Worm (Caenorhabditis elegans) whole organism, late embryonic: ENCODE measurements around the gene T18D3.6.

Source experiments
- K02D7.2 ChIP-seq: sonication (generic microtip); optimal IDR thresholded peaks from 2 replicates; lab custom pipeline; 2017; ENCODE audit warnings: mild to moderate bottlenecking, missing genetic modification characterization, missing compliant biosample characterization
- Y22D7AL.16 ChIP-seq: sonication (generic microtip); optimal IDR thresholded peaks from 2 replicates; lab custom pipeline; 2016; ENCODE audit warnings: missing genetic modification characterization, missing compliant biosample characterization
- ceh-18 ChIP-seq: sonication (generic microtip); optimal IDR thresholded peaks from 2 replicates; lab custom pipeline; 2016; ENCODE audit warnings: missing genetic modification characterization, missing compliant biosample characterization
- ceh-19 ChIP-seq: fragments of 200-800 bp; sonication (Bioruptor generic); optimal IDR thresholded peaks from 2 replicates; lab custom pipeline; 2018; ENCODE audit warnings: mild to moderate bottlenecking, missing genetic modification characterization, missing compliant biosample characterization
- hlh-13 ChIP-seq: fragments of 200-800 bp; sonication (Bioruptor generic); optimal IDR thresholded peaks from 2 replicates; lab custom pipeline; 2018; ENCODE audit warnings: mild to moderate bottlenecking, missing genetic modification characterization, missing compliant biosample characterization
- nhr-11 ChIP-seq: fragments of 150-350 bp; optimal IDR thresholded peaks from 2 replicates; lab custom pipeline; 2014; ENCODE audit warnings: missing biosample characterization, missing genetic modification characterization
- pha-4 ChIP-seq: fragments of 150-350 bp; optimal IDR thresholded peaks from 2 replicates; lab custom pipeline; 2018; ENCODE audit warnings: missing biosample characterization, missing genetic modification reagents, missing genetic modification characterization
- pqm-1 ChIP-seq: sonication (generic microtip); optimal IDR thresholded peaks from 2 replicates; lab custom pipeline; 2016; ENCODE audit warnings: missing genetic modification characterization, missing compliant biosample characterization
- rnt-1 ChIP-seq: sonication (generic microtip); optimal IDR thresholded peaks from 2 replicates; lab custom pipeline; 2016; ENCODE audit warnings: missing genetic modification characterization, missing compliant biosample characterization

ce11 chrX:12422580-12422979 lies 27.1 kb upstream of the T18D3.6 start:
- no peak for TF ChIP-seq nhr-11 (tag; lab: Kevin White, UChicago)
- no peak for TF ChIP-seq pqm-1
- TF ChIP-seq ceh-18 (tag; lab: Kevin White, UChicago), result no peak
- TF ChIP-seq Y22D7AL.16, result no peak
- TF ChIP-seq hlh-13 (GFP tag; lab: Kevin White, UChicago), result no peak
- TF ChIP-seq K02D7.2, result no peak
- TF ChIP-seq ceh-19 (GFP tag; lab: Kevin White, UChicago), result no peak
- no peak for TF ChIP-seq pha-4 (tag; lab: Kevin White, UChicago)
- no peak for TF ChIP-seq rnt-1
